Worm (Caenorhabditis elegans) whole organism, L1 larva: ENCODE results near the gene npr-19.

Source experiments
- lin-13 ChIP-seq: fragments of 150-350 bp; optimal IDR thresholded peaks from 2 replicates; lab custom pipeline; 2014; ENCODE audit warnings: missing biosample characterization, missing genetic modification reagents, missing genetic modification characterization
- nhr-11 ChIP-seq: fragments of 150-350 bp; optimal IDR thresholded peaks from 2 replicates; lab custom pipeline; 2014; ENCODE audit warnings: missing biosample characterization, missing genetic modification characterization
- ztf-11 ChIP-seq, 2 experiments: sonication (generic microtip); optimal IDR thresholded peaks; 2 replicates each; lab custom pipeline; 2016 to 2017; ENCODE audit warnings: missing genetic modification characterization in 2 of 2, missing biosample characterization in 1 of 2, missing compliant biosample characterization in 1 of 2

- TF ChIP-seq nhr-11 (no peak), ztf-11 (tag; optimal IDR thresholded peaks at IDR 0.05; lab: Kevin White, UChicago) (no peak), lin-13 (GFP tag; lab: Kevin White, UChicago) (no peak)
Measured at ce11 chrX:735572-735971, at the start of gene npr-19.
